Worm (Caenorhabditis elegans) whole organism, L4 larva: ENCODE measurements around the gene C05G5.2.

Experiments
- ceh-82 ChIP-seq: sonication (generic microtip); optimal IDR thresholded peaks from 2 replicates; lab custom pipeline; 2017; ENCODE audit warnings: missing biosample characterization, missing genetic modification characterization
- lin-1 ChIP-seq: fragments of 200-800 bp; sonication (Bioruptor generic); IDR thresholded peaks from 2 replicates; pipeline ENCODE4 v1.3.6; 2022; ENCODE audit warnings: missing genetic modification reagents, missing genetic modification characterization, missing compliant biosample characterization
- lin-13 ChIP-seq: fragments of 150-350 bp; optimal IDR thresholded peaks from 2 replicates; lab custom pipeline; 2014; ENCODE audit warnings: missing biosample characterization, missing genetic modification reagents, missing genetic modification characterization
- mes-2 ChIP-seq: sonication (generic microtip); optimal IDR thresholded peaks from 2 replicates; lab custom pipeline; 2016; ENCODE audit warnings: missing genotype, mild to moderate bottlenecking, missing genetic modification characterization, missing compliant biosample characterization; ENCODE audit not compliant: poor library complexity, severe bottlenecking
- nhr-10 ChIP-seq: fragments of 150-350 bp; optimal IDR thresholded peaks from 2 replicates; lab custom pipeline; 2014; ENCODE audit warnings: missing biosample characterization, missing genetic modification characterization
- nhr-11 ChIP-seq: fragments of 150-350 bp; optimal IDR thresholded peaks from 2 replicates; lab custom pipeline; 2014; ENCODE audit warnings: missing biosample characterization, missing genetic modification characterization
- nhr-77 ChIP-seq: fragments of 150-350 bp; optimal IDR thresholded peaks from 2 replicates; lab custom pipeline; 2014; ENCODE audit warnings: missing biosample characterization, missing genetic modification characterization
- set-16 ChIP-seq: fragments of 200-800 bp; sonication (Bioruptor generic); IDR thresholded peaks from 2 replicates; pipeline ENCODE4 v1.3.6; 2022; ENCODE audit warnings: missing genetic modification reagents, missing genetic modification characterization, missing compliant biosample characterization
- skn-1 ChIP-seq: fragments of 150-350 bp; optimal IDR thresholded peaks from 2 replicates; lab custom pipeline; 2014; ENCODE audit warnings: missing biosample characterization, missing genetic modification characterization
- spr-1 ChIP-seq: sonication (generic microtip); optimal IDR thresholded peaks from 2 replicates; lab custom pipeline; 2016; ENCODE audit warnings: mild to moderate bottlenecking, missing genetic modification characterization, missing compliant biosample characterization

DNA sequence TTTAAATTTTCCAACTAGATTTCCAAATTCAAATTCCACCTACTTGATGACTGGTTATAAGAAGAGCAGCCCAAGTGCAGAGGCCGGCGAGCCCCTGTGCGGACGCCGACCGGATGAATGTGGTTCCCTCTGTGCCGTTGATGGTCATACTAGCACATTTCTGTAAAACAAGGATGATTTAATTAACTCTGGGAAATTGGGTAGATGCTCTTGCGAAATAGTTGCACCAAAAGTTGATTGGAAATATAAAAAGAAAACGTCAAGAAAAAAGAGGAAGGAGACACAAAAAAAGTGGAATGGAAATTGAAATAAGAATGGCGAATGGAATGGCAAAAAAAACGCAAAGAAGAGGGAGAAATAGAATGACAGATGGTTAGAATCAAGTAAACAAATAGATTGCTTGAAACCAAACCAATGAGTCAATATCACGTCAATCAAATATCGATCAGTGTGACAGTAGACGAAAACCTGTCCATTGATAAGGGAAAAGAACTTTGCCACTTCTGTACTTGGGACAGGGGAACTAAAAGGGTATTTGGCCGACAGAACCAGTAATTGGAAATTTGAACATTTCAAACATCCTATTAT is 40.3 kb upstream of the C05G5.2 start, which contains the start of gene tmem-184:
- TF ChIP-seq nhr-10 (tag; lab: Kevin White, UChicago) (no peak), ceh-82 (tag; lab: Kevin White, UChicago) (no peak), nhr-11 (no peak), nhr-77 (tag; lab: Kevin White, UChicago) (peak; percentile 62), mes-2 (tag; lab: Kevin White, UChicago) (peak; percentile 0), lin-13 (GFP tag; lab: Kevin White, UChicago) (peak; percentile 9), skn-1 (no peak), set-16 (GFP tag; lab: Robert Waterston, UW) (no peak), spr-1 (tag; lab: Kevin White, UChicago) (no peak), lin-1 (GFP tag; lab: Robert Waterston, UW) (no peak)
